Worm (Caenorhabditis elegans): ENCODE results near the gene Y75B8A.7.
A peak's percentile ranks its signal among the peaks of the same experiment; 100 is the strongest.

DNA sequence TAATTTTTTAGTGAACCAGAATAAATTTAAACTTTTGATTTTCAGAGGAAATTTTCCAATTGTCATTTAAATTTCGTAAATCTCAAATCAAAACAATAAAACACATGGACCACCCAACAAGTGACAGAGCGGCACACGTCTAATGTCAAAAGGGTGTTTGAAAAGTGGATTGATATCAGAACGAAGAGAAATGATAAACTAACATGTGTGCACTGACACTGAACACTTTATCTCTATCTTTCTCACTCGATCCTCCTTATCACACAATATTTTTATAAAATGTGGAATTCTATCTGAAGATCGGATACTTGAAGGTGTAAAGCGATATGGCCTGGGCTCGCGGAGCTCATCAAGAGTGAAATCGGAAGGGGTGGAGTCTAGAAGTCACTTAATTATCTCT lies 33.1 kb upstream of the Y75B8A.7 start:
- TF ChIP-seq nhr-12 (tag; optimal IDR thresholded peaks at IDR 0.05), result no peak
- no peak for TF ChIP-seq nhr-28 (tag; optimal IDR thresholded peaks at IDR 0.05)
- TF ChIP-seq bed-3 (GFP tag; optimal IDR thresholded peaks at IDR 0.05), result no peak
- TF ChIP-seq unc-62 (GFP tag; optimal IDR thresholded peaks at IDR 0.05), result peak; percentile 57
- no peak for TF ChIP-seq blmp-1 (tag; optimal IDR thresholded peaks at IDR 0.05)
- no peak for TF ChIP-seq pha-4 (tag; optimal IDR thresholded peaks at IDR 0.05)
- TF ChIP-seq ces-1 (GFP tag; optimal IDR thresholded peaks at IDR 0.05), result no peak
- TF ChIP-seq sem-2 (GFP tag; optimal IDR thresholded peaks at IDR 0.05), result no peak
- TF ChIP-seq tbx-8 (GFP tag; optimal IDR thresholded peaks at IDR 0.05), result no peak
- TF ChIP-seq lin-32 (GFP tag; optimal IDR thresholded peaks at IDR 0.05), result no peak
